Fruit fly (Drosophila melanogaster) S2 (cell line): ENCODE measurements around the gene CG32137.

Source experiments
- CG8478 ChIP-seq: fragments of >200 bp; optimal IDR thresholded peaks from 2 replicates; lab custom pipeline; 2018
- CTCF ChIP-seq, 2 experiments: fragments of >200 bp; optimal IDR thresholded peaks; 2 replicates each; lab custom pipeline; 2018

- no peak for TF ChIP-seq CG8478 (lab: Kevin White, UChicago)
- TF ChIP-seq CTCF (optimal IDR thresholded peaks at IDR 0.05; lab: Kevin White, UChicago): no peak
These were observed 4.1 kb upstream of the CG32137 start for dm6 chr3L:13934902-13935301.
